Fruit fly (Drosophila melanogaster) whole organism, embryonic: ENCODE results near the gene CG17127.

Experiments used
- Abd-B ChIP-seq: fragments of 200-800 bp; sonication (Bioruptor generic); optimal IDR thresholded peaks from 2 replicates; lab custom pipeline; 2018; ENCODE audit warnings: missing biosample characterization, mild to moderate bottlenecking, missing genetic modification characterization, moderate library complexity
- Bteb2 ChIP-seq: fragments of 200-800 bp; sonication (Bioruptor generic); optimal IDR thresholded peaks from 2 replicates; lab custom pipeline; 2016; ENCODE audit warnings: missing biosample characterization, missing genetic modification characterization
- CG10959 ChIP-seq: fragments of 200-800 bp; sonication (Bioruptor generic); IDR thresholded peaks from 2 replicates; pipeline ENCODE4 v1.3.6; 2022; ENCODE audit warnings: missing biosample characterization, missing genetic modification characterization
- CG10979 ChIP-seq: fragments of 200-800 bp; sonication (Bioruptor generic); optimal IDR thresholded peaks from 2 replicates; lab custom pipeline; 2018; ENCODE audit warnings: missing biosample characterization, mild to moderate bottlenecking, missing genetic modification characterization, moderate library complexity
- CG11085 ChIP-seq: fragments of 200-800 bp; sonication (Bioruptor generic); IDR thresholded peaks from 2 replicates; pipeline ENCODE4 v1.3.6; 2022; ENCODE audit warnings: missing biosample characterization, missing genetic modification characterization
- CG12236 ChIP-seq: fragments of 200-800 bp; sonication (Bioruptor generic); optimal IDR thresholded peaks from 2 replicates; lab custom pipeline; 2016; ENCODE audit warnings: missing biosample characterization, missing genetic modification characterization
- CG12769 ChIP-seq: fragments of 200-800 bp; sonication (Bioruptor generic); optimal IDR thresholded peaks from 2 replicates; lab custom pipeline; 2019; ENCODE audit warnings: missing biosample characterization, mild to moderate bottlenecking, missing genetic modification characterization, moderate library complexity
- CG13424 ChIP-seq: fragments of 200-800 bp; sonication (Bioruptor generic); optimal IDR thresholded peaks from 2 replicates; lab custom pipeline; 2019; ENCODE audit warnings: missing biosample characterization, mild to moderate bottlenecking, missing genetic modification characterization, moderate library complexity
- CG14441 ChIP-seq: fragments of 200-800 bp; sonication (Bioruptor generic); IDR thresholded peaks from 2 replicates; pipeline ENCODE4 v1.3.6; 2022; ENCODE audit warnings: missing biosample characterization, missing genetic modification characterization
- CG14965 ChIP-seq: fragments of 200-800 bp; sonication (Bioruptor generic); optimal IDR thresholded peaks from 2 replicates; lab custom pipeline; 2016; ENCODE audit warnings: missing biosample characterization, missing genetic modification characterization, borderline replicate concordance
- CG15269 ChIP-seq: fragments of 200-800 bp; sonication (Bioruptor generic); optimal IDR thresholded peaks from 2 replicates; lab custom pipeline; 2018; ENCODE audit warnings: missing biosample characterization, mild to moderate bottlenecking, missing genetic modification characterization, moderate library complexity
- CG15514 ChIP-seq: fragments of 200-800 bp; sonication (Bioruptor generic); optimal IDR thresholded peaks from 3 replicates; lab custom pipeline; 2017; ENCODE audit warnings: missing biosample characterization, missing genetic modification characterization, mild to moderate bottlenecking, moderate library complexity, missing genetic modification reagents
- CG15696 ChIP-seq: fragments of 200-800 bp; sonication (Bioruptor generic); optimal IDR thresholded peaks from 2 replicates; lab custom pipeline; 2019; ENCODE audit warnings: missing biosample characterization, mild to moderate bottlenecking, missing genetic modification characterization, moderate library complexity
- CG16779 ChIP-seq: fragments of 200-800 bp; sonication (Bioruptor generic); IDR thresholded peaks from 2 replicates; pipeline ENCODE4 v1.3.6; 2022; ENCODE audit warnings: missing biosample characterization, missing genetic modification characterization
- CG31441 ChIP-seq: fragments of 200-800 bp; sonication (Bioruptor generic); IDR thresholded peaks from 2 replicates; pipeline ENCODE4 v1.3.6; 2022; ENCODE audit warnings: missing biosample characterization, missing genetic modification characterization
- CG32772 ChIP-seq: fragments of 200-800 bp; sonication (Bioruptor generic); IDR thresholded peaks from 2 replicates; pipeline ENCODE4 v1.3.6; 2022; ENCODE audit warnings: missing biosample characterization, missing genetic modification characterization
- CG34422 ChIP-seq: fragments of 200-800 bp; sonication (Bioruptor generic); IDR thresholded peaks from 3 replicates; pipeline ENCODE4 v1.3.6; 2022; ENCODE audit warnings: missing biosample characterization, missing genetic modification characterization
- CG3726 ChIP-seq: fragments of 200-800 bp; sonication (Bioruptor generic); IDR thresholded peaks from 3 replicates; pipeline ENCODE4, ENCODE4 v1.3.6; 2022; ENCODE audit warnings: missing biosample characterization, missing genetic modification characterization
- CG6791 ChIP-seq: fragments of 200-800 bp; sonication (Bioruptor generic); IDR thresholded peaks from 3 replicates; pipeline ENCODE4 v1.3.6; 2022; ENCODE audit warnings: missing biosample characterization, missing genetic modification characterization; ENCODE audit not compliant: partially characterized antibody
- CG7357 ChIP-seq: fragments of 200-800 bp; sonication (Bioruptor generic); IDR thresholded peaks from 3 replicates; pipeline ENCODE4 v1.3.6; 2022; ENCODE audit warnings: missing biosample characterization, missing genetic modification characterization
- CG7987 ChIP-seq: fragments of 200-800 bp; sonication (Bioruptor generic); optimal IDR thresholded peaks from 2 replicates; lab custom pipeline; 2018; ENCODE audit warnings: missing biosample characterization, mild to moderate bottlenecking, missing genetic modification characterization, moderate library complexity
- CG8765 ChIP-seq: fragments of 200-800 bp; sonication (Bioruptor generic); IDR thresholded peaks from 2 replicates; pipeline ENCODE4 v1.3.6; 2022; ENCODE audit warnings: missing biosample characterization, missing genetic modification characterization
- Dip3 ChIP-seq: fragments of 200-800 bp; sonication (Bioruptor generic); optimal IDR thresholded peaks from 3 replicates; lab custom pipeline; 2016; ENCODE audit warnings: missing biosample characterization, missing genetic modification characterization
- Gsc ChIP-seq: fragments of 200-800 bp; sonication (Bioruptor generic); IDR thresholded peaks from 2 replicates; pipeline ENCODE4 v1.3.6; 2022; ENCODE audit warnings: missing biosample characterization, missing genetic modification characterization
- Mrtf ChIP-seq: fragments of 200-800 bp; sonication (Bioruptor generic); IDR thresholded peaks from 3 replicates; pipeline ENCODE4 v1.3.6; 2022; ENCODE audit warnings: missing biosample characterization, missing genetic modification characterization
- Sox100B ChIP-seq: fragments of 200-800 bp; sonication (Bioruptor generic); optimal IDR thresholded peaks from 3 replicates; lab custom pipeline; 2018; ENCODE audit warnings: missing biosample characterization, mild to moderate bottlenecking, missing genetic modification characterization
- Ssrp ChIP-seq: fragments of 200-800 bp; sonication (Bioruptor generic); optimal IDR thresholded peaks from 2 replicates; lab custom pipeline; 2018; ENCODE audit warnings: missing biosample characterization, mild to moderate bottlenecking, missing genetic modification characterization, moderate library complexity
- ac ChIP-seq: fragments of 200-800 bp; sonication (Bioruptor generic); optimal IDR thresholded peaks from 3 replicates; lab custom pipeline; 2017; ENCODE audit warnings: missing biosample characterization, mild to moderate bottlenecking, missing genetic modification characterization
- crc ChIP-seq: fragments of 200-800 bp; sonication (Bioruptor generic); optimal IDR thresholded peaks from 2 replicates; lab custom pipeline; 2016; ENCODE audit warnings: missing biosample characterization, missing genetic modification characterization
- da ChIP-seq: fragments of 200-800 bp; sonication (Bioruptor generic); optimal IDR thresholded peaks from 2 replicates; lab custom pipeline; 2016; ENCODE audit warnings: missing biosample characterization, missing genetic modification characterization
- disco-r ChIP-seq: fragments of 200-800 bp; sonication (Bioruptor generic); optimal IDR thresholded peaks from 2 replicates; lab custom pipeline; 2016; ENCODE audit warnings: missing biosample characterization, missing genetic modification characterization
- ems ChIP-seq: fragments of 200-800 bp; sonication (Bioruptor generic); optimal IDR thresholded peaks from 3 replicates; lab custom pipeline; 2016; ENCODE audit warnings: missing biosample characterization, missing genetic modification characterization
- esg ChIP-seq: fragments of 200-800 bp; sonication (Bioruptor generic); conservative IDR thresholded peaks from 2 replicates; pipeline ENCODE4 v1.3.6; 2022; ENCODE audit warnings: missing biosample characterization, missing genetic modification characterization
- eve ChIP-seq, 2 experiments: fragments of >200 bp; optimal IDR thresholded peaks; 2 replicates each; lab custom pipeline; 2017; ENCODE audit warnings: missing biosample characterization in 2 of 2, missing genetic modification characterization in 2 of 2
- gcm2 ChIP-seq: fragments of 200-800 bp; sonication (Bioruptor generic); optimal IDR thresholded peaks from 2 replicates; lab custom pipeline; 2016; ENCODE audit warnings: missing biosample characterization, missing genetic modification characterization
- hb ChIP-seq: fragments of 200-800 bp; sonication (Bioruptor generic); IDR thresholded peaks from 3 replicates; pipeline ENCODE4 v1.3.6; 2022; ENCODE audit warnings: missing biosample characterization, missing genetic modification characterization; ENCODE audit not compliant: partially characterized antibody
- hkb ChIP-seq, 2 experiments: fragments of 200-800 bp in 1 of 2; fragments of >200 bp in 1 of 2; sonication (Bioruptor generic) in 1 of 2; IDR thresholded peaks in 1 of 2; optimal IDR thresholded peaks in 1 of 2; 2 replicates each; pipeline versions ENCODE4 v1.3.6 to Lab custom; 2017 to 2022; ENCODE audit warnings: missing biosample characterization in 1 of 2, missing genetic modification characterization in 1 of 2
- insv ChIP-seq, 2 experiments: fragments of 200-800 bp; sonication (Bioruptor generic); optimal IDR thresholded peaks; 3 replicates each; lab custom pipeline; 2016 to 2018; ENCODE audit warnings: missing biosample characterization in 2 of 2, missing genetic modification characterization in 2 of 2
- jing ChIP-seq: fragments of 200-800 bp; sonication (Bioruptor generic); optimal IDR thresholded peaks from 2 replicates; lab custom pipeline; 2018; ENCODE audit warnings: missing biosample characterization, mild to moderate bottlenecking, missing genetic modification characterization
- lab ChIP-seq: fragments of 200-800 bp; sonication (Bioruptor generic); optimal IDR thresholded peaks from 3 replicates; lab custom pipeline; 2017; ENCODE audit warnings: missing biosample characterization, missing genetic modification characterization, mild to moderate bottlenecking, moderate library complexity, missing genetic modification reagents
- nmo ChIP-seq: fragments of 200-800 bp; sonication (Bioruptor generic); optimal IDR thresholded peaks from 2 replicates; lab custom pipeline; 2018; ENCODE audit warnings: missing biosample characterization, mild to moderate bottlenecking, missing genetic modification characterization, moderate library complexity
- oc ChIP-seq: fragments of 200-800 bp; sonication (Bioruptor generic); optimal IDR thresholded peaks from 2 replicates; lab custom pipeline; 2018; ENCODE audit warnings: missing biosample characterization, mild to moderate bottlenecking, missing genetic modification characterization, moderate library complexity
- pb ChIP-seq: fragments of 200-800 bp; sonication (Bioruptor generic); optimal IDR thresholded peaks from 3 replicates; lab custom pipeline; 2016; ENCODE audit warnings: missing biosample characterization, missing genetic modification characterization
- pfk ChIP-seq: fragments of 200-800 bp; sonication (Bioruptor generic); optimal IDR thresholded peaks from 2 replicates; lab custom pipeline; 2018; ENCODE audit warnings: missing biosample characterization, mild to moderate bottlenecking, missing genetic modification characterization, moderate library complexity
- pita ChIP-seq: fragments of 200-800 bp; sonication (Bioruptor generic); optimal IDR thresholded peaks from 2 replicates; lab custom pipeline; 2017; ENCODE audit warnings: missing biosample characterization, mild to moderate bottlenecking, missing genetic modification characterization
- sug ChIP-seq: fragments of 200-800 bp; optimal IDR thresholded peaks from 2 replicates; lab custom pipeline; 2019; ENCODE audit warnings: missing biosample characterization, mild to moderate bottlenecking, missing genetic modification characterization, moderate library complexity
- toy ChIP-seq: fragments of 200-800 bp; sonication (Bioruptor generic); IDR thresholded peaks from 2 replicates; pipeline ENCODE4 v1.3.6; 2022; ENCODE audit warnings: missing biosample characterization, missing genetic modification characterization
- zfh2 ChIP-seq: fragments of 200-800 bp; sonication (Bioruptor generic); optimal IDR thresholded peaks from 2 replicates; lab custom pipeline; 2016; ENCODE audit warnings: missing biosample characterization, missing genetic modification characterization

CG17127 gene

dm6 chr2L:10736993-10737756 lies 33.5 kb upstream of the CG17127 start, which contains the start of the genes Vha16-5 and CG12299 (continued):
- TF ChIP-seq CG14441 (GFP tag; lab: Robert Waterston, UW) (peak; percentile 88), da (GFP tag; lab: Kevin White, UChicago) (peak; percentile 61), CG10959 (GFP tag; lab: Robert Waterston, UW) (peak; percentile 92), CG31441 (GFP tag; lab: Robert Waterston, UW) (no peak; the same call in none of the 2 replicates), CG12236 (GFP tag; lab: Kevin White, UChicago) (peak; percentile 56), CG10979 (peak; percentile 83), oc (tag; lab: Kevin White, UChicago) (no peak), sug (tag; lab: Kevin White, UChicago) (no peak), CG32772 (GFP tag; lab: Robert Waterston, UW) (peak; percentile 88), pb (peak; percentile 69), CG7357 (GFP tag; lab: Robert Waterston, UW) (peak; percentile 74; the same call in 2 of the 3 replicates), esg (GFP tag; lab: Robert Waterston, UW) (peak; percentile 83), gcm2 (GFP tag; lab: Kevin White, UChicago) (peak; percentile 68), toy (GFP tag; lab: Robert Waterston, UW) (no peak), jing (GFP tag; lab: Kevin White, UChicago) (peak; percentile 43), insv (GFP tag; optimal IDR thresholded peaks at IDR 0.05; lab: Kevin White, UChicago) (no peak), Mrtf (GFP tag; lab: Robert Waterston, UW) (peak; percentile 89), CG8765 (GFP tag; lab: Robert Waterston, UW) (peak; percentile 88; the same call in 1 of the 2 replicates), CG34422 (GFP tag; lab: Robert Waterston, UW) (peak; percentile 94), CG3726 (GFP tag; lab: Robert Waterston, UW) (peak; percentile 63; the same call in 2 of the 3 replicates), ems (GFP tag; lab: Kevin White, UChicago) (peak; percentile 87), CG13424 (tag; lab: Kevin White, UChicago) (peak; percentile 92), CG14965 (GFP tag; lab: Kevin White, UChicago) (peak; percentile 9), CG16779 (GFP tag; lab: Robert Waterston, UW) (peak; percentile 86), CG15514 (GFP tag; lab: Kevin White, UChicago) (peak; percentile 83), ac (GFP tag; lab: Kevin White, UChicago) (no peak), Dip3 (GFP tag; lab: Kevin White, UChicago) (peak; percentile 83), Abd-B (peak; percentile 71), eve (GFP tag; optimal IDR thresholded peaks at IDR 0.05; lab: Kevin White, UChicago) (no peak), zfh2 (peak; percentile 89), pita (GFP tag; lab: Kevin White, UChicago) (no peak), CG6791 (GFP tag; lab: Robert Waterston, UW) (peak; percentile 90), CG15696 (tag; lab: Kevin White, UChicago) (peak; percentile 88), crc (no peak), Bteb2 (GFP tag; lab: Kevin White, UChicago) (peak; percentile 85), CG15269 (tag; lab: Kevin White, UChicago) (no peak), CG11085 (peak; percentile 69), hb (GFP tag; lab: Robert Waterston, UW) (peak; percentile 84), Ssrp (tag; lab: Kevin White, UChicago) (peak; percentile 80), Sox100B (GFP tag; lab: Kevin White, UChicago) (no peak), Gsc (GFP tag; lab: Robert Waterston, UW) (0 out of 2 replicates have a peak, but pooled peaks have one; percentile 39), lab (GFP tag; lab: Kevin White, UChicago) (no peak), nmo (GFP tag; lab: Kevin White, UChicago) (peak; percentile 75), CG12769 (tag; lab: Kevin White, UChicago) (no peak), hkb (optimal IDR thresholded peaks at IDR 0.05; lab: Kevin White, UChicago) (no peak), hkb (GFP tag; IDR thresholded peaks at IDR 0.05; lab: Robert Waterston, UW) (peak; percentile 84), disco-r (peak; percentile 82), CG7987 (peak; percentile 78), pfk (GFP tag; lab: Kevin White, UChicago) (no peak)
